Fruit fly (Drosophila melanogaster) whole organism, embryonic: ENCODE measurements around the gene CG18622.
A peak's percentile ranks its signal among the peaks of the same experiment; 100 is the strongest.

ENCODE experiments used
- Blimp-1 ChIP-seq: fragments of 200-800 bp; sonication (Bioruptor generic); optimal IDR thresholded peaks from 3 replicates; lab custom pipeline; 2018; ENCODE audit warnings: missing biosample characterization, missing genetic modification characterization, mild to moderate bottlenecking, moderate library complexity, missing genetic modification reagents
- Bteb2 ChIP-seq: fragments of 200-800 bp; sonication (Bioruptor generic); optimal IDR thresholded peaks from 2 replicates; lab custom pipeline; 2016; ENCODE audit warnings: missing biosample characterization, missing genetic modification characterization
- CG10462 ChIP-seq: fragments of 200-800 bp; sonication (Bioruptor generic); optimal IDR thresholded peaks from 2 replicates; lab custom pipeline; 2016; ENCODE audit warnings: missing biosample characterization, missing genetic modification characterization
- CG10543 ChIP-seq: fragments of 200-800 bp; sonication (Bioruptor generic); optimal IDR thresholded peaks from 3 replicates; lab custom pipeline; 2017; ENCODE audit warnings: missing biosample characterization, mild to moderate bottlenecking, missing genetic modification characterization, moderate library complexity
- CG11723 ChIP-seq: fragments of 200-800 bp; sonication (Bioruptor generic); optimal IDR thresholded peaks from 2 replicates; lab custom pipeline; 2017; ENCODE audit warnings: missing biosample characterization, mild to moderate bottlenecking, missing genetic modification characterization
- CG12071 ChIP-seq: fragments of 200-800 bp; sonication (Bioruptor generic); optimal IDR thresholded peaks from 3 replicates; lab custom pipeline; 2018; ENCODE audit warnings: missing biosample characterization, mild to moderate bottlenecking, missing genetic modification characterization
- CG12391 ChIP-seq: fragments of 200-800 bp; sonication (Bioruptor generic); optimal IDR thresholded peaks from 3 replicates; lab custom pipeline; 2018; ENCODE audit warnings: missing biosample characterization, mild to moderate bottlenecking, missing genetic modification characterization, moderate library complexity
- CG13296 ChIP-seq: fragments of 200-800 bp; sonication (Bioruptor generic); optimal IDR thresholded peaks from 3 replicates; lab custom pipeline; 2018; ENCODE audit warnings: missing biosample characterization, mild to moderate bottlenecking, missing genetic modification characterization
- CG14014 ChIP-seq: fragments of 200-800 bp; sonication (Bioruptor generic); IDR thresholded peaks from 2 replicates; pipeline ENCODE4 v1.3.6; 2022; ENCODE audit warnings: missing biosample characterization, missing genetic modification characterization
- CG14860 ChIP-seq: fragments of 200-800 bp; sonication (Bioruptor generic); IDR thresholded peaks from 3 replicates; pipeline ENCODE4 v1.3.6; 2022; ENCODE audit warnings: missing biosample characterization, missing genetic modification characterization; ENCODE audit not compliant: partially characterized antibody
- CG15696 ChIP-seq: fragments of 200-800 bp; sonication (Bioruptor generic); optimal IDR thresholded peaks from 2 replicates; lab custom pipeline; 2019; ENCODE audit warnings: missing biosample characterization, mild to moderate bottlenecking, missing genetic modification characterization, moderate library complexity
- CG1603 ChIP-seq: fragments of 200-800 bp; sonication (Bioruptor generic); optimal IDR thresholded peaks from 2 replicates; lab custom pipeline; 2019; ENCODE audit warnings: missing biosample characterization, mild to moderate bottlenecking, missing genetic modification characterization, moderate library complexity
- CG16813 ChIP-seq: fragments of 200-800 bp; sonication (Bioruptor generic); IDR thresholded peaks from 3 replicates; pipeline ENCODE4 v1.3.6; 2022; ENCODE audit warnings: missing biosample characterization, missing genetic modification characterization; ENCODE audit not compliant: partially characterized antibody
- CG16815 ChIP-seq: fragments of 200-800 bp; sonication (Bioruptor generic); optimal IDR thresholded peaks from 3 replicates; lab custom pipeline; 2017; ENCODE audit warnings: missing biosample characterization, mild to moderate bottlenecking, missing genetic modification characterization
- CG1792 ChIP-seq: fragments of 200-800 bp; sonication (Bioruptor generic); optimal IDR thresholded peaks from 2 replicates; lab custom pipeline; 2016; ENCODE audit warnings: missing biosample characterization, missing genetic modification characterization
- CG2120 ChIP-seq: fragments of 200-800 bp; sonication (Bioruptor generic); optimal IDR thresholded peaks from 3 replicates; lab custom pipeline; 2016; ENCODE audit warnings: missing biosample characterization, missing genetic modification characterization
- CG30020 ChIP-seq: fragments of 200-800 bp; optimal IDR thresholded peaks from 2 replicates; lab custom pipeline; 2019; ENCODE audit warnings: missing biosample characterization, mild to moderate bottlenecking, missing genetic modification characterization, moderate library complexity
- CG30403 ChIP-seq: fragments of 200-800 bp; sonication (Bioruptor generic); optimal IDR thresholded peaks from 3 replicates; lab custom pipeline; 2016; ENCODE audit warnings: missing biosample characterization, missing genetic modification characterization
- CG31441 ChIP-seq: fragments of 200-800 bp; sonication (Bioruptor generic); IDR thresholded peaks from 2 replicates; pipeline ENCODE4 v1.3.6; 2022; ENCODE audit warnings: missing biosample characterization, missing genetic modification characterization
- CG34422 ChIP-seq: fragments of 200-800 bp; sonication (Bioruptor generic); IDR thresholded peaks from 3 replicates; pipeline ENCODE4 v1.3.6; 2022; ENCODE audit warnings: missing biosample characterization, missing genetic modification characterization
- CG4282 ChIP-seq: fragments of 200-800 bp; sonication (Bioruptor generic); optimal IDR thresholded peaks from 2 replicates; lab custom pipeline; 2016; ENCODE audit warnings: missing biosample characterization, missing genetic modification characterization
- CG4360 ChIP-seq: fragments of 200-800 bp; sonication (Bioruptor generic); IDR thresholded peaks from 2 replicates; pipeline ENCODE4 v1.3.6; 2022; ENCODE audit warnings: missing biosample characterization, missing genetic modification characterization
- CG4617 ChIP-seq: fragments of 200-800 bp; sonication (Bioruptor generic); optimal IDR thresholded peaks from 3 replicates; lab custom pipeline; 2016; ENCODE audit warnings: missing biosample characterization, missing genetic modification characterization, borderline replicate concordance
- CG5953 ChIP-seq: fragments of 200-800 bp; sonication (Bioruptor generic); IDR thresholded peaks from 2 replicates; pipeline ENCODE4 v1.3.6; 2022; ENCODE audit warnings: missing biosample characterization, missing genetic modification characterization
- CG6175 ChIP-seq: fragments of 200-800 bp; sonication (Bioruptor generic); IDR thresholded peaks from 3 replicates; pipeline ENCODE4 v1.3.6; 2022; ENCODE audit warnings: missing biosample characterization, missing genetic modification characterization
- CG6654 ChIP-seq: fragments of 200-800 bp; sonication (Bioruptor generic); optimal IDR thresholded peaks from 2 replicates; lab custom pipeline; 2017; ENCODE audit warnings: missing biosample characterization, mild to moderate bottlenecking, missing genetic modification characterization
- CG8290 ChIP-seq, 3 experiments: fragments of 200-800 bp; sonication (Bioruptor generic); optimal IDR thresholded peaks; 2 replicates each; lab custom pipeline; 2016 to 2019; ENCODE audit warnings: missing biosample characterization in 3 of 3, missing genetic modification characterization in 3 of 3, mild to moderate bottlenecking in 2 of 3, moderate library complexity in 1 of 3
- D19B ChIP-seq: fragments of 200-800 bp; sonication (Bioruptor generic); optimal IDR thresholded peaks from 2 replicates; lab custom pipeline; 2017; ENCODE audit warnings: missing biosample characterization, mild to moderate bottlenecking, missing genetic modification characterization
- Gsc ChIP-seq: fragments of 200-800 bp; sonication (Bioruptor generic); IDR thresholded peaks from 2 replicates; pipeline ENCODE4 v1.3.6; 2022; ENCODE audit warnings: missing biosample characterization, missing genetic modification characterization
- Hr78 ChIP-seq, 2 experiments: fragments of 200-800 bp in 1 of 2; fragments of >200 bp in 1 of 2; sonication (Bioruptor generic) in 1 of 2; optimal IDR thresholded peaks; 2 replicates each; lab custom pipeline; 2017 to 2019; ENCODE audit warnings: missing biosample characterization in 2 of 2, missing genetic modification characterization in 2 of 2, mild to moderate bottlenecking in 1 of 2, moderate library complexity in 1 of 2
- Max ChIP-seq: fragments of 200-800 bp; sonication (Bioruptor generic); optimal IDR thresholded peaks from 2 replicates; lab custom pipeline; 2016; ENCODE audit warnings: missing biosample characterization, mild to moderate bottlenecking, missing genetic modification characterization
- Nf-YB ChIP-seq: fragments of 200-800 bp; sonication (Bioruptor generic); optimal IDR thresholded peaks from 3 replicates; lab custom pipeline; 2019; ENCODE audit warnings: missing biosample characterization, mild to moderate bottlenecking, missing genetic modification characterization, moderate library complexity
- Ssrp ChIP-seq: fragments of 200-800 bp; sonication (Bioruptor generic); optimal IDR thresholded peaks from 2 replicates; lab custom pipeline; 2018; ENCODE audit warnings: missing biosample characterization, mild to moderate bottlenecking, missing genetic modification characterization, moderate library complexity
- TFAM ChIP-seq: fragments of 200-800 bp; sonication (Bioruptor generic); optimal IDR thresholded peaks from 2 replicates; lab custom pipeline; 2017; ENCODE audit warnings: missing biosample characterization, missing genetic modification characterization, inconsistent platforms
- Xrp1 ChIP-seq: fragments of 200-800 bp; sonication (Bioruptor generic); IDR thresholded peaks from 2 replicates; pipeline ENCODE4 v1.3.6; 2022; ENCODE audit warnings: missing biosample characterization, missing genetic modification characterization
- abd-A ChIP-seq: fragments of 200-800 bp; sonication (Bioruptor generic); optimal IDR thresholded peaks from 3 replicates; lab custom pipeline; 2019; ENCODE audit warnings: missing biosample characterization, mild to moderate bottlenecking, missing genetic modification characterization, moderate library complexity
- amos ChIP-seq: fragments of 200-800 bp; sonication (Bioruptor generic); IDR thresholded peaks from 2 replicates; pipeline ENCODE4 v1.3.6; 2022; ENCODE audit warnings: missing biosample characterization, missing genetic modification characterization; ENCODE audit not compliant: partially characterized antibody
- gcm2 ChIP-seq: fragments of 200-800 bp; sonication (Bioruptor generic); optimal IDR thresholded peaks from 2 replicates; lab custom pipeline; 2016; ENCODE audit warnings: missing biosample characterization, missing genetic modification characterization
- gsb-n ChIP-seq: fragments of 200-800 bp; sonication (Bioruptor generic); optimal IDR thresholded peaks from 3 replicates; lab custom pipeline; 2018; ENCODE audit warnings: missing biosample characterization, mild to moderate bottlenecking, missing genetic modification characterization
- kni ChIP-seq: fragments of 200-800 bp; sonication (Bioruptor generic); optimal IDR thresholded peaks from 3 replicates; lab custom pipeline; 2017; ENCODE audit warnings: mild to moderate bottlenecking, missing biosample characterization, missing genetic modification reagents, missing genetic modification characterization
- lov ChIP-seq, 2 experiments: fragments of 200-800 bp in 1 of 2; fragments of >200 bp in 1 of 2; sonication (Bioruptor generic) in 1 of 2; IDR thresholded peaks in 1 of 2; optimal IDR thresholded peaks in 1 of 2; 2 replicates in 1 of 2; 3 replicates in 1 of 2; pipeline versions ENCODE4 v1.3.6 to Lab custom; 2017 to 2022; ENCODE audit warnings: missing biosample characterization in 1 of 2, missing genetic modification characterization in 1 of 2
- luna ChIP-seq: fragments of 200-800 bp; sonication (Bioruptor generic); optimal IDR thresholded peaks from 2 replicates; lab custom pipeline; 2016; ENCODE audit warnings: missing biosample characterization, missing genetic modification characterization
- nmo ChIP-seq: fragments of 200-800 bp; sonication (Bioruptor generic); optimal IDR thresholded peaks from 2 replicates; lab custom pipeline; 2018; ENCODE audit warnings: missing biosample characterization, mild to moderate bottlenecking, missing genetic modification characterization, moderate library complexity
- otp ChIP-seq: fragments of 200-800 bp; sonication (Bioruptor generic); IDR thresholded peaks from 3 replicates; pipeline ENCODE4, ENCODE4 v1.3.6; 2022; ENCODE audit warnings: missing biosample characterization, missing genetic modification characterization
- seq ChIP-seq: fragments of 200-800 bp; sonication (Bioruptor generic); IDR thresholded peaks from 2 replicates; pipeline ENCODE4 v1.3.6; 2022; ENCODE audit warnings: missing biosample characterization, missing genetic modification characterization
- shn ChIP-seq: fragments of 200-800 bp; sonication (Bioruptor generic); optimal IDR thresholded peaks from 3 replicates; lab custom pipeline; 2016; ENCODE audit warnings: missing biosample characterization, missing genetic modification characterization
- so ChIP-seq: fragments of 200-800 bp; sonication (Bioruptor generic); IDR thresholded peaks from 3 replicates; pipeline ENCODE4 v1.3.6; 2022; ENCODE audit warnings: missing biosample characterization, missing genetic modification characterization
- toy ChIP-seq: fragments of 200-800 bp; sonication (Bioruptor generic); IDR thresholded peaks from 2 replicates; pipeline ENCODE4 v1.3.6; 2022; ENCODE audit warnings: missing biosample characterization, missing genetic modification characterization
- z ChIP-seq: fragments of 200-800 bp; sonication (Bioruptor generic); IDR thresholded peaks from 3 replicates; pipeline ENCODE4 v1.3.6; 2022; ENCODE audit warnings: missing biosample characterization, missing genetic modification characterization

CG18622 gene

DNA sequence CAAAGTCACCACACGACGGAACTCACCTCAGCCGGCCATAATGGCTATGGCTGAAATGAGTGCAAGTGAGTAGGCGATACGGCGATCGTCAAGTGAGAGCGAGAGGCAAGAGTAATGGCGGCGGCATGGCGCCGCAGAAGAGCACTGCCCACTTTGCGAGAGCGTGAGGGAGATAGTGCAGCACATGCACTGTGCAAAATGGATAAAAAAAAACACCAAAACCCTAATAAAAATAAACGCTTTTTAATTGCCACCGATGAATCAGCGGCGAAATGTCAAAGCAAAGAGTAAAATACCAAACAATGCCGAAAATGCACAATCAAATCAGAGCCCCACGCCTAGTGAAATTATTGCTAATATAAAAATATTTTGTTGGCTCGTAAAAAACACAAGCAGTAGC lies 38.9 kb downstream of the CG18622 start (continued):
- TF ChIP-seq abd-A (tag; lab: Kevin White, UChicago) (peak; percentile 52), CG1792 (GFP tag; lab: Kevin White, UChicago) (no peak), CG2120 (GFP tag; lab: Kevin White, UChicago) (no peak), nmo (GFP tag; lab: Kevin White, UChicago) (peak; percentile 59), luna (no peak), toy (GFP tag; lab: Robert Waterston, UW) (no peak), CG1603 (no peak), Blimp-1 (GFP tag; lab: Kevin White, UChicago) (no peak), CG10543 (peak; percentile 27), CG13296 (GFP tag; lab: Kevin White, UChicago) (no peak), CG16815 (GFP tag; lab: Kevin White, UChicago) (no peak), CG31441 (GFP tag; lab: Robert Waterston, UW) (no peak), CG6175 (GFP tag; lab: Robert Waterston, UW) (no peak), CG4360 (GFP tag; lab: Robert Waterston, UW) (0 out of 2 replicates have a peak, but pooled peaks have one; percentile 32), kni (peak; percentile 54), seq (peak; percentile 63; the same call in 1 of the 2 replicates), so (GFP tag; lab: Robert Waterston, UW) (no peak; the same call in 2 of the 3 replicates), z (GFP tag; lab: Robert Waterston, UW) (peak; percentile 59; the same call in 1 of the 3 replicates), D19B (GFP tag; lab: Kevin White, UChicago) (no peak), gcm2 (GFP tag; lab: Kevin White, UChicago) (no peak), CG12071 (GFP tag; lab: Kevin White, UChicago) (no peak), lov (optimal IDR thresholded peaks at IDR 0.05; lab: Kevin White, UChicago) (no peak), lov (GFP tag; IDR thresholded peaks at IDR 0.05; lab: Robert Waterston, UW) (0 out of 3 replicates have a peak, but pooled peaks have one; percentile 26), CG4282 (GFP tag; lab: Kevin White, UChicago) (no peak), otp (GFP tag; lab: Robert Waterston, UW) (no peak), CG14860 (GFP tag; lab: Robert Waterston, UW) (peak; percentile 30; the same call in 1 of the 3 replicates), CG14014 (no peak), Xrp1 (GFP tag; lab: Robert Waterston, UW) (peak; percentile 32; the same call in 1 of the 2 replicates), shn (no peak), CG12391 (tag; lab: Kevin White, UChicago) (no peak), CG16813 (GFP tag; lab: Robert Waterston, UW) (no peak), CG15696 (tag; lab: Kevin White, UChicago) (no peak), CG5953 (GFP tag; lab: Robert Waterston, UW) (no peak), CG30403 (no peak), Ssrp (tag; lab: Kevin White, UChicago) (no peak), Nf-YB (GFP tag; lab: Kevin White, UChicago) (peak; percentile 93), CG30020 (tag; lab: Kevin White, UChicago) (no peak), gsb-n (tag; lab: Kevin White, UChicago) (no peak), CG6654 (GFP tag; lab: Kevin White, UChicago) (no peak), Gsc (no peak), Max (GFP tag; lab: Kevin White, UChicago) (no peak), amos (GFP tag; lab: Robert Waterston, UW) (peak; percentile 20; the same call in 1 of the 2 replicates), CG4617 (GFP tag; lab: Kevin White, UChicago) (no peak), CG11723 (no peak), Hr78 (GFP tag; optimal IDR thresholded peaks at IDR 0.05; lab: Kevin White, UChicago) (no peak), Bteb2 (GFP tag; lab: Kevin White, UChicago) (no peak), CG8290 (GFP tag; optimal IDR thresholded peaks at IDR 0.05; lab: Kevin White, UChicago) (no peak), CG8290 (tag; optimal IDR thresholded peaks at IDR 0.05; lab: Kevin White, UChicago) (no peak), CG34422 (GFP tag; lab: Robert Waterston, UW) (0 out of 3 replicates have a peak, but pooled peaks have one; percentile 51), TFAM (GFP tag; lab: Kevin White, UChicago) (no peak), CG10462 (GFP tag; lab: Kevin White, UChicago) (no peak)
